Fruit fly (Drosophila melanogaster): Measurements from ENCODE around the gene Agpat3.

DNA sequence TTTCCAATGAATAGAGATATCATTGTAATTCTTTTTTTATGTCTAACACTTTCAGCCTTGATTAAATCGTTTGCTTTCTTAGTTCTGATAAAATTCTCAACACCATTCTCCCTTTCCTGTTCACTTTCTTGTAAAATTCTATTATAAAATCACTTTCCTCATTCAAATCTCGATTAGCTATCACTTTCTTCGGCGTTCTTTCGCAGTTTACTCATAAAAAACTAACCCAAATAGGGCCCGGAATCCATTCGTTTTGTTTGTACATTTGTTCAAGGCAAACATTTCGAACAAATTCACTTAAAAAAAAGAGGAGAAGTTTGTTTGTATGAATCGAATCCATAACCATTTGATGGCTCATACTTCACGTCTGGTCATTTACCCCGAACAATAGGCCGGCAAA, 47.8 kb upstream of the Agpat3 start:
- TF ChIP-seq toe (GFP tag; optimal IDR thresholded peaks at IDR 0.05) (no peak), Crg-1 (GFP tag; optimal IDR thresholded peaks at IDR 0.05) (no peak), cic (GFP tag; optimal IDR thresholded peaks at IDR 0.05) (no peak), pad (GFP tag; optimal IDR thresholded peaks at IDR 0.05) (no peak), tj (GFP tag; optimal IDR thresholded peaks at IDR 0.05) (no peak)

Data from whole organism, adult.